Fruit fly (Drosophila melanogaster) whole organism, embryonic: ENCODE results near the gene CG15034.

Experiments used
- Bteb2 ChIP-seq: fragments of 200-800 bp; sonication (Bioruptor generic); optimal IDR thresholded peaks from 2 replicates; lab custom pipeline; 2016; ENCODE audit warnings: missing biosample characterization, missing genetic modification characterization
- CG11456 ChIP-seq: fragments of 200-800 bp; sonication (Bioruptor generic); IDR thresholded peaks from 3 replicates; pipeline ENCODE4 v1.3.6; 2022; ENCODE audit warnings: missing biosample characterization, missing genetic modification characterization
- CG11695 ChIP-seq: fragments of 200-800 bp; sonication (Bioruptor generic); IDR thresholded peaks from 3 replicates; pipeline ENCODE4 v1.3.6; 2022; ENCODE audit warnings: missing biosample characterization, missing genetic modification characterization
- CG12391 ChIP-seq: fragments of 200-800 bp; sonication (Bioruptor generic); optimal IDR thresholded peaks from 3 replicates; lab custom pipeline; 2018; ENCODE audit warnings: missing biosample characterization, mild to moderate bottlenecking, missing genetic modification characterization, moderate library complexity
- CG14710 ChIP-seq: fragments of 200-800 bp; sonication (Bioruptor generic); optimal IDR thresholded peaks from 3 replicates; lab custom pipeline; 2019; ENCODE audit warnings: missing biosample characterization, mild to moderate bottlenecking, missing genetic modification characterization, moderate library complexity
- CG17568 ChIP-seq: fragments of 200-800 bp; sonication (Bioruptor generic); optimal IDR thresholded peaks from 2 replicates; lab custom pipeline; 2018; ENCODE audit warnings: missing biosample characterization, mild to moderate bottlenecking, missing genetic modification characterization, moderate library complexity
- CG17802 ChIP-seq: fragments of 200-800 bp; sonication (Bioruptor generic); optimal IDR thresholded peaks from 2 replicates; lab custom pipeline; 2018; ENCODE audit warnings: missing biosample characterization, mild to moderate bottlenecking, missing genetic modification characterization, moderate library complexity
- CG2120 ChIP-seq: fragments of 200-800 bp; sonication (Bioruptor generic); optimal IDR thresholded peaks from 3 replicates; lab custom pipeline; 2016; ENCODE audit warnings: missing biosample characterization, missing genetic modification characterization
- CG3065 ChIP-seq: fragments of 200-800 bp; sonication (Bioruptor generic); optimal IDR thresholded peaks from 2 replicates; lab custom pipeline; 2016; ENCODE audit warnings: missing biosample characterization, missing genetic modification characterization
- CG31224 ChIP-seq: fragments of 200-800 bp; sonication (Bioruptor generic); IDR thresholded peaks from 2 replicates; pipeline ENCODE4 v1.3.6; 2022; ENCODE audit warnings: missing biosample characterization, missing genetic modification characterization
- CG42726 ChIP-seq: fragments of 200-800 bp; sonication (Bioruptor generic); IDR thresholded peaks from 2 replicates; pipeline ENCODE4 v1.3.6; 2022; ENCODE audit warnings: missing biosample characterization, missing genetic modification characterization; ENCODE audit not compliant: partially characterized antibody
- CG4424 ChIP-seq: fragments of 200-800 bp; sonication (Bioruptor generic); optimal IDR thresholded peaks from 3 replicates; lab custom pipeline; 2016; ENCODE audit warnings: missing biosample characterization, missing genetic modification characterization
- CG7271 ChIP-seq: fragments of 200-800 bp; sonication (Bioruptor generic); optimal IDR thresholded peaks from 2 replicates; lab custom pipeline; 2018; ENCODE audit warnings: missing biosample characterization, mild to moderate bottlenecking, missing genetic modification characterization, moderate library complexity
- CG7786 ChIP-seq: fragments of 200-800 bp; sonication (Bioruptor generic); optimal IDR thresholded peaks from 2 replicates; lab custom pipeline; 2016; ENCODE audit warnings: missing biosample characterization, missing genetic modification characterization
- CG7963 ChIP-seq: fragments of 200-800 bp; sonication (Bioruptor generic); IDR thresholded peaks from 3 replicates; pipeline ENCODE4 v1.3.6; 2022; ENCODE audit warnings: missing biosample characterization, missing genetic modification characterization; ENCODE audit not compliant: partially characterized antibody
- CG8359 ChIP-seq: fragments of 200-800 bp; sonication (Bioruptor generic); optimal IDR thresholded peaks from 2 replicates; lab custom pipeline; 2017; ENCODE audit warnings: missing biosample characterization, mild to moderate bottlenecking, missing genetic modification characterization, borderline replicate concordance
- Chrac-16 ChIP-seq: fragments of 200-800 bp; sonication (Bioruptor generic); optimal IDR thresholded peaks from 3 replicates; lab custom pipeline; 2016; ENCODE audit warnings: missing biosample characterization, missing genetic modification characterization
- CkIIα-i1 ChIP-seq: fragments of 200-800 bp; sonication (Bioruptor generic); IDR thresholded peaks from 2 replicates; pipeline ENCODE4 v1.3.6; 2022; ENCODE audit warnings: missing biosample characterization, missing genetic modification characterization
- D ChIP-seq, 2 experiments: fragments of 200-800 bp in 1 of 2; fragments of >200 bp in 1 of 2; sonication (Bioruptor generic) in 1 of 2; optimal IDR thresholded peaks; 2 replicates in 1 of 2; 3 replicates in 1 of 2; lab custom pipeline; 2017; ENCODE audit warnings: mild to moderate bottlenecking in 1 of 2, missing biosample characterization in 1 of 2, missing genetic modification characterization in 1 of 2, missing genetic modification reagents in 1 of 2
- Dip2 ChIP-seq: fragments of 200-800 bp; sonication (Bioruptor generic); IDR thresholded peaks from 2 replicates; pipeline ENCODE4 v1.3.6; 2022; ENCODE audit warnings: missing biosample characterization, missing genetic modification characterization
- Eip74EF ChIP-seq, 2 experiments: fragments of 200-800 bp in 1 of 2; fragments of >200 bp in 1 of 2; sonication (Bioruptor generic) in 1 of 2; optimal IDR thresholded peaks; 2 replicates each; lab custom pipeline; 2017 to 2019; ENCODE audit warnings: missing biosample characterization in 2 of 2, missing genetic modification characterization in 2 of 2, mild to moderate bottlenecking in 1 of 2, moderate library complexity in 1 of 2
- HLH4C ChIP-seq: fragments of 200-800 bp; sonication (Bioruptor generic); IDR thresholded peaks from 3 replicates; pipeline ENCODE4 v1.3.6; 2022; ENCODE audit warnings: missing biosample characterization, missing genetic modification characterization; ENCODE audit not compliant: partially characterized antibody
- HLH54F ChIP-seq: fragments of 200-800 bp; sonication (Bioruptor generic); optimal IDR thresholded peaks from 3 replicates; lab custom pipeline; 2016; ENCODE audit warnings: missing biosample characterization, missing genetic modification characterization
- HLHmδ ChIP-seq: fragments of 200-800 bp; sonication (Bioruptor generic); optimal IDR thresholded peaks from 2 replicates; lab custom pipeline; 2018; ENCODE audit warnings: missing biosample characterization, mild to moderate bottlenecking, missing genetic modification characterization, moderate library complexity
- HmgD ChIP-seq: fragments of 200-800 bp; sonication (Bioruptor generic); optimal IDR thresholded peaks from 3 replicates; lab custom pipeline; 2016; ENCODE audit warnings: missing biosample characterization, missing genetic modification characterization
- MESR4 ChIP-seq: fragments of 200-800 bp; sonication (Bioruptor generic); optimal IDR thresholded peaks from 2 replicates; lab custom pipeline; 2018; ENCODE audit warnings: missing biosample characterization, mild to moderate bottlenecking, missing genetic modification characterization, moderate library complexity
- Max ChIP-seq: fragments of 200-800 bp; sonication (Bioruptor generic); optimal IDR thresholded peaks from 2 replicates; lab custom pipeline; 2016; ENCODE audit warnings: missing biosample characterization, mild to moderate bottlenecking, missing genetic modification characterization
- Opbp ChIP-seq: fragments of 200-800 bp; sonication (Bioruptor generic); IDR thresholded peaks from 3 replicates; pipeline ENCODE4 v1.3.6; 2022; ENCODE audit warnings: missing biosample characterization, missing genetic modification characterization; ENCODE audit not compliant: partially characterized antibody
- ara ChIP-seq: fragments of 200-800 bp; sonication (Bioruptor generic); IDR thresholded peaks from 2 replicates; pipeline ENCODE4 v1.3.6; 2022; ENCODE audit warnings: missing biosample characterization, missing genetic modification characterization
- bowl ChIP-seq: fragments of 200-800 bp; sonication (Bioruptor generic); IDR thresholded peaks from 2 replicates; pipeline ENCODE4 v1.3.6; 2022; ENCODE audit warnings: missing biosample characterization, missing genetic modification characterization
- eve ChIP-seq, 2 experiments: fragments of >200 bp; optimal IDR thresholded peaks; 2 replicates each; lab custom pipeline; 2017; ENCODE audit warnings: missing biosample characterization in 2 of 2, missing genetic modification characterization in 2 of 2
- ftz-f1 ChIP-seq: fragments of 200-800 bp; sonication (Bioruptor generic); optimal IDR thresholded peaks from 2 replicates; lab custom pipeline; 2016; ENCODE audit warnings: missing biosample characterization, missing genetic modification characterization
- jumu ChIP-seq: fragments of 200-800 bp; sonication (Bioruptor generic); optimal IDR thresholded peaks from 3 replicates; lab custom pipeline; 2016; ENCODE audit warnings: missing biosample characterization, missing genetic modification characterization
- kni ChIP-seq: fragments of 200-800 bp; sonication (Bioruptor generic); optimal IDR thresholded peaks from 3 replicates; lab custom pipeline; 2017; ENCODE audit warnings: mild to moderate bottlenecking, missing biosample characterization, missing genetic modification reagents, missing genetic modification characterization
- lbe ChIP-seq: fragments of 200-800 bp; sonication (Bioruptor generic); optimal IDR thresholded peaks from 2 replicates; lab custom pipeline; 2016; ENCODE audit warnings: missing biosample characterization, mild to moderate bottlenecking, missing genetic modification characterization
- lola ChIP-seq, 3 experiments: fragments of >200 bp in 2 of 3; fragments of 200-800 bp in 1 of 3; sonication (Bioruptor generic) in 1 of 3; optimal IDR thresholded peaks; 2 replicates each; lab custom pipeline; 2017 to 2019; ENCODE audit warnings: missing biosample characterization in 3 of 3, missing genetic modification characterization in 3 of 3, mild to moderate bottlenecking in 1 of 3, moderate library complexity in 1 of 3
- lov ChIP-seq, 2 experiments: fragments of 200-800 bp in 1 of 2; fragments of >200 bp in 1 of 2; sonication (Bioruptor generic) in 1 of 2; IDR thresholded peaks in 1 of 2; optimal IDR thresholded peaks in 1 of 2; 2 replicates in 1 of 2; 3 replicates in 1 of 2; pipeline versions ENCODE4 v1.3.6 to Lab custom; 2017 to 2022; ENCODE audit warnings: missing biosample characterization in 1 of 2, missing genetic modification characterization in 1 of 2
- nerfin-2 ChIP-seq: fragments of 200-800 bp; sonication (Bioruptor generic); IDR thresholded peaks from 2 replicates; pipeline ENCODE4 v1.3.6; 2022; ENCODE audit warnings: missing biosample characterization, missing genetic modification characterization; ENCODE audit not compliant: partially characterized antibody
- pan ChIP-seq, 4 experiments: fragments of >200 bp in 3 of 4; fragments of 200-800 bp in 1 of 4; sonication (Bioruptor generic) in 1 of 4; optimal IDR thresholded peaks in 3 of 4; IDR thresholded peaks in 1 of 4; 2 replicates each; pipeline versions ENCODE4 v1.3.6 to Lab custom; 2017 to 2022; ENCODE audit warnings: missing biosample characterization in 2 of 4, missing genetic modification characterization in 2 of 4, mixed read lengths in 1 of 4
- peb ChIP-seq: fragments of 200-800 bp; sonication (Bioruptor generic); IDR thresholded peaks from 2 replicates; pipeline ENCODE4 v1.3.6; 2022; ENCODE audit warnings: missing biosample characterization, missing genetic modification characterization
- slbo ChIP-seq: fragments of 200-800 bp; sonication (Bioruptor generic); IDR thresholded peaks from 2 replicates; pipeline ENCODE4 v1.3.6; 2022; ENCODE audit warnings: missing biosample characterization, missing genetic modification characterization
- sug ChIP-seq: fragments of 200-800 bp; optimal IDR thresholded peaks from 2 replicates; lab custom pipeline; 2019; ENCODE audit warnings: missing biosample characterization, mild to moderate bottlenecking, missing genetic modification characterization, moderate library complexity
- tll ChIP-seq, 2 experiments: fragments of 200-800 bp in 1 of 2; fragments of >200 bp in 1 of 2; sonication (Bioruptor generic) in 1 of 2; optimal IDR thresholded peaks; 2 replicates each; lab custom pipeline; 2017 to 2019; ENCODE audit warnings: missing biosample characterization in 2 of 2, missing genetic modification characterization in 2 of 2, mild to moderate bottlenecking in 1 of 2, moderate library complexity in 1 of 2
- tna ChIP-seq: fragments of 200-800 bp; sonication (Bioruptor generic); IDR thresholded peaks from 2 replicates; pipeline ENCODE4 v1.3.6; 2022; ENCODE audit warnings: missing biosample characterization, missing genetic modification characterization; ENCODE audit not compliant: partially characterized antibody
- unc-4 ChIP-seq: fragments of 200-800 bp; sonication (Bioruptor generic); IDR thresholded peaks from 2 replicates; pipeline ENCODE4 v1.3.6; 2022; ENCODE audit warnings: missing biosample characterization, missing genetic modification characterization; ENCODE audit not compliant: partially characterized antibody
- wor ChIP-seq: fragments of 200-800 bp; sonication (Bioruptor generic); IDR thresholded peaks from 2 replicates; pipeline ENCODE4 v1.3.6; 2022; ENCODE audit warnings: missing biosample characterization, missing genetic modification characterization

Gene CG15034

dm6 chrX:7307478-7308200 is 39.7 kb downstream of the CG15034 start, which contains the start of gene brk (continued):
- TF ChIP-seq sug (tag; lab: Kevin White, UChicago) = peak; percentile 28
- no peak for TF ChIP-seq Chrac-16
- no peak for TF ChIP-seq nerfin-2
- TF ChIP-seq wor (GFP tag; lab: Robert Waterston, UW) = no peak
- TF ChIP-seq Opbp (GFP tag; lab: Robert Waterston, UW) = no peak
- peak; percentile 39 for TF ChIP-seq CG7271 (tag; lab: Kevin White, UChicago)
- no peak for TF ChIP-seq CG31224 (GFP tag; lab: Robert Waterston, UW)
- no peak for TF ChIP-seq lov (optimal IDR thresholded peaks at IDR 0.05; lab: Kevin White, UChicago)
- peak; percentile 44; the same call in 1 of the 3 replicates for TF ChIP-seq lov (GFP tag; IDR thresholded peaks at IDR 0.05; lab: Robert Waterston, UW)
- no peak for TF ChIP-seq CG14710 (tag; lab: Kevin White, UChicago)
- peak; percentile 37 for TF ChIP-seq ftz-f1 (GFP tag; lab: Kevin White, UChicago)
- TF ChIP-seq Dip2 (GFP tag; lab: Robert Waterston, UW) = no peak
- no peak for TF ChIP-seq CG4424 (GFP tag; lab: Kevin White, UChicago)
- TF ChIP-seq CkIIα-i1 (GFP tag; lab: Robert Waterston, UW) = no peak
- TF ChIP-seq CG8359 (GFP tag; lab: Kevin White, UChicago) = no peak
- TF ChIP-seq CG7963 (GFP tag; lab: Robert Waterston, UW) = no peak
- no peak for TF ChIP-seq Bteb2 (GFP tag; lab: Kevin White, UChicago)
- no peak for TF ChIP-seq slbo (GFP tag; lab: Robert Waterston, UW)
- TF ChIP-seq tll (GFP tag; optimal IDR thresholded peaks at IDR 0.05; lab: Kevin White, UChicago) = no peak
- no peak for TF ChIP-seq CG2120 (GFP tag; lab: Kevin White, UChicago)
- no peak for TF ChIP-seq CG11456 (GFP tag; lab: Robert Waterston, UW)
- TF ChIP-seq CG42726 (GFP tag; lab: Robert Waterston, UW) = no peak
- TF ChIP-seq pan (optimal IDR thresholded peaks at IDR 0.05; lab: Kevin White, UChicago) = no peak
- TF ChIP-seq pan (GFP tag; optimal IDR thresholded peaks at IDR 0.05 in 1 of 2, IDR thresholded peaks at IDR 0.05 in 1 of 2) = peak in 1 of 2 experiments; percentile 37
- no peak for TF ChIP-seq ara (GFP tag; lab: Robert Waterston, UW)
- TF ChIP-seq HLH54F (GFP tag; lab: Kevin White, UChicago) = no peak
- no peak for TF ChIP-seq bowl (GFP tag; lab: Robert Waterston, UW)
- TF ChIP-seq CG11695 (GFP tag; lab: Robert Waterston, UW) = no peak
- no peak for TF ChIP-seq Eip74EF (GFP tag; optimal IDR thresholded peaks at IDR 0.05; lab: Kevin White, UChicago)
- no peak for TF ChIP-seq CG3065 (GFP tag; lab: Kevin White, UChicago)
- no peak for TF ChIP-seq jumu (GFP tag; lab: Kevin White, UChicago)
- TF ChIP-seq CG17802 (tag; lab: Kevin White, UChicago) = no peak
- TF ChIP-seq CG12391 (tag; lab: Kevin White, UChicago) = no peak
- TF ChIP-seq tna (GFP tag; lab: Robert Waterston, UW) = no peak
- no peak for TF ChIP-seq MESR4
- peak in 1 of 3 experiments; percentile 36 for TF ChIP-seq lola (GFP tag; optimal IDR thresholded peaks at IDR 0.05; lab: Kevin White, UChicago)
- no peak for TF ChIP-seq Max
- TF ChIP-seq HmgD = peak; percentile 71
- no peak for TF ChIP-seq peb (GFP tag; lab: Robert Waterston, UW)
- no peak for TF ChIP-seq CG17568 (GFP tag; lab: Kevin White, UChicago)
- TF ChIP-seq unc-4 = peak; percentile 37; the same call in 1 of the 2 replicates
- TF ChIP-seq CG7786 (GFP tag; lab: Kevin White, UChicago) = no peak
- TF ChIP-seq kni (GFP tag; lab: Kevin White, UChicago) = peak; percentile 89
- peak; percentile 86 for TF ChIP-seq D (optimal IDR thresholded peaks at IDR 0.05; lab: Kevin White, UChicago)
- no peak for TF ChIP-seq D (GFP tag; optimal IDR thresholded peaks at IDR 0.05; lab: Kevin White, UChicago)
- TF ChIP-seq HLH4C (GFP tag; lab: Robert Waterston, UW) = no peak
- TF ChIP-seq lbe (GFP tag; lab: Kevin White, UChicago) = peak; percentile 2
- TF ChIP-seq HLHmδ = no peak
- TF ChIP-seq eve (GFP tag; optimal IDR thresholded peaks at IDR 0.05; lab: Kevin White, UChicago) = no peak
